Fruit fly (Drosophila melanogaster): ENCODE data around the gene CG10175.

DNA sequence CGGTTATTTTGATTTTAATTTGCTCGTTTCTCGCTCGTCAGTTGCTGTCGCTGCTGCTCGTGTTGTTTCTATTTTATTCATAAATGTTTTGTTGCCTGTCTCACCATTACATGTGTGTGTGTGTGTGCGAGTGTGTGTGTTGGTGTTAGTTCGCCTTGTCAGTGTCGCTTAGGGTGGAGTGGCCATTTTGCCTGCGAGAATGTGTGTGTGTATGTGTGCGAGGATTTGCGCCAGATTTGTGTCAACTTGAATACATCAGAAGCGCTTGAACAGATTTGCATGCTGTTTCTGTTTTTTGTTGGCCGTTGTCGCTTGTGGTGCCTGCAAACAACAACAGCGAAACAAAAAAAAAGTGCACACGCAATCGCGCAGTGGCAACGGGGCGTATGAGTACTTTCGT lies 38.4 kb upstream of the CG10175 start:
- TF ChIP-seq psq (optimal IDR thresholded peaks at IDR 0.05) = no peak
- no peak for TF ChIP-seq Myc (optimal IDR thresholded peaks at IDR 0.05)
- no peak for TF ChIP-seq h (optimal IDR thresholded peaks at IDR 0.05)

Data from Kc167 (cell line).